Worm (Caenorhabditis elegans) whole organism, late embryonic: ENCODE data around the gene C14B9.8.
A peak's percentile ranks its signal among the peaks of the same experiment; 100 is the strongest.

Source experiments
- C08G9.2 ChIP-seq: sonication (generic microtip); optimal IDR thresholded peaks from 2 replicates; lab custom pipeline; 2016; ENCODE audit warnings: mild to moderate bottlenecking, missing genetic modification characterization, moderate library complexity, missing compliant biosample characterization
- C38D4.7 ChIP-seq: fragments of 200-800 bp; sonication (Bioruptor generic); optimal IDR thresholded peaks from 2 replicates; lab custom pipeline; 2018; ENCODE audit warnings: mild to moderate bottlenecking, missing genetic modification characterization, moderate library complexity, missing compliant biosample characterization
- F13H6.1 ChIP-seq: sonication (generic microtip); optimal IDR thresholded peaks from 2 replicates; lab custom pipeline; 2016; ENCODE audit warnings: missing genetic modification characterization, missing compliant biosample characterization
- K09A11.1 ChIP-seq: sonication (generic microtip); optimal IDR thresholded peaks from 2 replicates; lab custom pipeline; 2017; ENCODE audit warnings: antibody characterized with exemption, mild to moderate bottlenecking, missing genetic modification characterization, missing compliant biosample characterization; ENCODE audit not compliant: insufficient read depth
- T23F11.4 ChIP-seq: fragments of 200-800 bp; sonication (Bioruptor generic); optimal IDR thresholded peaks from 2 replicates; lab custom pipeline; 2018; ENCODE audit warnings: mild to moderate bottlenecking, missing genetic modification characterization, missing compliant biosample characterization
- ahr-1 ChIP-seq: sonication (generic microtip); optimal IDR thresholded peaks from 2 replicates; lab custom pipeline; 2016; ENCODE audit warnings: missing genetic modification characterization, missing compliant biosample characterization
- ama-1 ChIP-seq: fragments of 150-350 bp; optimal IDR thresholded peaks from 2 replicates; lab custom pipeline; 2014
- ceh-14 ChIP-seq: sonication (generic microtip); optimal IDR thresholded peaks from 2 replicates; lab custom pipeline; 2016; ENCODE audit warnings: missing genotype, missing genetic modification characterization, missing compliant biosample characterization
- ceh-18 ChIP-seq: sonication (generic microtip); optimal IDR thresholded peaks from 2 replicates; lab custom pipeline; 2016; ENCODE audit warnings: missing genetic modification characterization, missing compliant biosample characterization
- ceh-2 ChIP-seq: sonication (generic microtip); optimal IDR thresholded peaks from 2 replicates; lab custom pipeline; 2016; ENCODE audit warnings: missing genotype, missing genetic modification characterization, missing compliant biosample characterization
- ceh-24 ChIP-seq: sonication (generic microtip); optimal IDR thresholded peaks from 2 replicates; lab custom pipeline; 2016; ENCODE audit warnings: mild to moderate bottlenecking, missing genetic modification characterization, missing compliant biosample characterization
- ceh-31 ChIP-seq: sonication (generic microtip); optimal IDR thresholded peaks from 2 replicates; lab custom pipeline; 2016; ENCODE audit warnings: missing genetic modification characterization, missing compliant biosample characterization
- ceh-45 ChIP-seq: fragments of 200-800 bp; sonication (Bioruptor generic); IDR thresholded peaks from 2 replicates; pipeline ENCODE4 v1.3.6; 2022; ENCODE audit warnings: missing genetic modification reagents, missing genetic modification characterization, missing compliant biosample characterization
- ceh-6 ChIP-seq: fragments of 200-800 bp; sonication (Bioruptor generic); optimal IDR thresholded peaks from 2 replicates; lab custom pipeline; 2018; ENCODE audit warnings: mild to moderate bottlenecking, missing genetic modification characterization, missing compliant biosample characterization
- dve-1 ChIP-seq: sonication (generic microtip); optimal IDR thresholded peaks from 2 replicates; lab custom pipeline; 2017; ENCODE audit warnings: antibody characterized with exemption, mild to moderate bottlenecking, missing genetic modification characterization, missing compliant biosample characterization
- elt-2 ChIP-seq: sonication (generic microtip); optimal IDR thresholded peaks from 2 replicates; lab custom pipeline; 2016; ENCODE audit warnings: missing genetic modification reagents, missing genetic modification characterization, missing compliant biosample characterization
- ets-4 ChIP-seq: sonication (generic microtip); optimal IDR thresholded peaks from 2 replicates; lab custom pipeline; 2016; ENCODE audit warnings: missing genetic modification characterization, missing compliant biosample characterization
- eyg-1 ChIP-seq: sonication (generic microtip); optimal IDR thresholded peaks from 2 replicates; lab custom pipeline; 2016; ENCODE audit warnings: missing genotype, missing genetic modification characterization, missing compliant biosample characterization
- fax-1 ChIP-seq: sonication (generic microtip); optimal IDR thresholded peaks from 2 replicates; lab custom pipeline; 2016; ENCODE audit warnings: missing genotype, missing genetic modification characterization, missing compliant biosample characterization
- fkh-6 ChIP-seq: sonication (generic microtip); optimal IDR thresholded peaks from 2 replicates; lab custom pipeline; 2016; ENCODE audit warnings: missing genetic modification characterization, missing compliant biosample characterization
- hlh-15 ChIP-seq: sonication (generic microtip); optimal IDR thresholded peaks from 2 replicates; lab custom pipeline; 2016; ENCODE audit warnings: missing genetic modification characterization, missing compliant biosample characterization
- hlh-30 ChIP-seq: sonication (generic microtip); optimal IDR thresholded peaks from 2 replicates; lab custom pipeline; 2017; ENCODE audit warnings: antibody characterized with exemption, missing genetic modification characterization, missing compliant biosample characterization; ENCODE audit not compliant: insufficient read depth
- hlh-8 ChIP-seq: sonication (generic microtip); optimal IDR thresholded peaks from 2 replicates; lab custom pipeline; 2016; ENCODE audit warnings: missing genotype, missing genetic modification characterization, missing compliant biosample characterization
- lim-6 ChIP-seq: sonication (generic microtip); optimal IDR thresholded peaks from 2 replicates; lab custom pipeline; 2016; ENCODE audit warnings: missing genetic modification characterization, missing compliant biosample characterization
- madf-2 ChIP-seq: sonication (generic microtip); optimal IDR thresholded peaks from 2 replicates; lab custom pipeline; 2017; ENCODE audit warnings: missing genetic modification characterization, missing compliant biosample characterization
- mec-3 ChIP-seq: sonication (generic microtip); optimal IDR thresholded peaks from 2 replicates; lab custom pipeline; 2016; ENCODE audit warnings: borderline replicate concordance, missing genetic modification characterization, missing compliant biosample characterization
- nfya-1 ChIP-seq: sonication (generic microtip); optimal IDR thresholded peaks from 2 replicates; lab custom pipeline; 2017; ENCODE audit warnings: missing genetic modification characterization, mild to moderate bottlenecking, missing compliant biosample characterization, antibody characterized with exemption, moderate library complexity
- nhr-11 ChIP-seq: fragments of 150-350 bp; optimal IDR thresholded peaks from 2 replicates; lab custom pipeline; 2014; ENCODE audit warnings: missing biosample characterization, missing genetic modification characterization
- npax-4 ChIP-seq: sonication (generic microtip); optimal IDR thresholded peaks from 2 replicates; lab custom pipeline; 2016; ENCODE audit warnings: missing genetic modification characterization, missing compliant biosample characterization
- pat-9 ChIP-seq: fragments of 200-800 bp; sonication (Bioruptor generic); optimal IDR thresholded peaks from 2 replicates; lab custom pipeline; 2018; ENCODE audit warnings: mild to moderate bottlenecking, missing genetic modification characterization, moderate library complexity, missing compliant biosample characterization
- pax-1 ChIP-seq: fragments of 150-350 bp; optimal IDR thresholded peaks from 2 replicates; lab custom pipeline; 2014; ENCODE audit warnings: missing biosample characterization, missing genetic modification characterization
- pha-4 ChIP-seq: fragments of 150-350 bp; optimal IDR thresholded peaks from 2 replicates; lab custom pipeline; 2018; ENCODE audit warnings: missing biosample characterization, missing genetic modification reagents, missing genetic modification characterization
- pqm-1 ChIP-seq: sonication (generic microtip); optimal IDR thresholded peaks from 2 replicates; lab custom pipeline; 2016; ENCODE audit warnings: missing genetic modification characterization, missing compliant biosample characterization
- pros-1 ChIP-seq: fragments of 150-350 bp; optimal IDR thresholded peaks from 2 replicates; lab custom pipeline; 2014; ENCODE audit warnings: missing biosample characterization, missing genetic modification reagents, missing genetic modification characterization
- ref-2 ChIP-seq: sonication (generic microtip); optimal IDR thresholded peaks from 2 replicates; lab custom pipeline; 2016; ENCODE audit warnings: missing genetic modification characterization, missing compliant biosample characterization
- rnt-1 ChIP-seq: sonication (generic microtip); optimal IDR thresholded peaks from 2 replicates; lab custom pipeline; 2016; ENCODE audit warnings: missing genetic modification characterization, missing compliant biosample characterization
- sdc-2 ChIP-seq: sonication (generic microtip); optimal IDR thresholded peaks from 2 replicates; lab custom pipeline; 2016; ENCODE audit warnings: missing genotype, missing genetic modification characterization, missing compliant biosample characterization
- sox-4 ChIP-seq: sonication (generic microtip); optimal IDR thresholded peaks from 2 replicates; lab custom pipeline; 2017; ENCODE audit warnings: mild to moderate bottlenecking, missing genetic modification characterization, inconsistent platforms, missing compliant biosample characterization
- tbx-2 ChIP-seq: sonication (generic microtip); optimal IDR thresholded peaks from 2 replicates; lab custom pipeline; 2016; ENCODE audit warnings: missing genetic modification characterization, missing compliant biosample characterization
- tbx-7 ChIP-seq: sonication (generic microtip); optimal IDR thresholded peaks from 2 replicates; lab custom pipeline; 2016; ENCODE audit warnings: missing genotype, missing genetic modification characterization, missing compliant biosample characterization
- ttx-3 ChIP-seq: sonication (generic microtip); optimal IDR thresholded peaks from 2 replicates; lab custom pipeline; 2016; ENCODE audit warnings: missing genetic modification reagents, missing genetic modification characterization, missing compliant biosample characterization
- unc-42 ChIP-seq: sonication (generic microtip); optimal IDR thresholded peaks from 2 replicates; lab custom pipeline; 2016; ENCODE audit warnings: missing genotype, missing genetic modification characterization, missing compliant biosample characterization
- unc-86 ChIP-seq: sonication (generic microtip); optimal IDR thresholded peaks from 2 replicates; lab custom pipeline; 2016; ENCODE audit warnings: missing genetic modification characterization, missing compliant biosample characterization
- zip-5 ChIP-seq: sonication (generic microtip); optimal IDR thresholded peaks from 2 replicates; lab custom pipeline; 2016; ENCODE audit warnings: missing genetic modification characterization, missing compliant biosample characterization
- ztf-16 ChIP-seq: sonication (generic microtip); optimal IDR thresholded peaks from 2 replicates; lab custom pipeline; 2017; ENCODE audit warnings: missing genetic modification characterization, missing compliant biosample characterization

C14B9.8 gene

ce11 chrIII:8144574-8145065 is at the start of gene C14B9.8, which contains the start of gene mrpl-18:
C14B9.8 (minus strand) TSS chrIII:8144629.
mrpl-18 (plus strand) TSS chrIII:8145015.
- TF ChIP-seq ceh-2 (tag; lab: Kevin White, UChicago) (peak; percentile 94), unc-42 (tag; lab: Kevin White, UChicago) (peak; percentile 55), ceh-45 (no peak), ref-2 (tag; lab: Kevin White, UChicago) (peak; percentile 83), T23F11.4 (GFP tag; lab: Kevin White, UChicago) (no peak), fax-1 (tag; lab: Kevin White, UChicago) (peak; percentile 74), C38D4.7 (no peak), sdc-2 (tag; lab: Kevin White, UChicago) (peak; percentile 52), eyg-1 (tag; lab: Kevin White, UChicago) (no peak), ceh-24 (tag; lab: Kevin White, UChicago) (no peak), pat-9 (tag; lab: Kevin White, UChicago) (no peak), F13H6.1 (tag; lab: Kevin White, UChicago) (peak; percentile 52), tbx-2 (tag; lab: Kevin White, UChicago) (peak; percentile 95), K09A11.1 (tag; lab: Kevin White, UChicago) (no peak), nfya-1 (tag; lab: Kevin White, UChicago) (no peak), madf-2 (tag; lab: Kevin White, UChicago) (no peak), unc-86 (tag; lab: Kevin White, UChicago) (peak; percentile 29), hlh-15 (tag; lab: Kevin White, UChicago) (peak; percentile 2), lim-6 (peak; percentile 63), ahr-1 (peak; percentile 56), zip-5 (tag; lab: Kevin White, UChicago) (peak; percentile 88), C08G9.2 (tag; lab: Kevin White, UChicago) (peak; percentile 96), mec-3 (tag; lab: Kevin White, UChicago) (peak; percentile 17), ets-4 (tag; lab: Kevin White, UChicago) (peak; percentile 84), fkh-6 (tag; lab: Kevin White, UChicago) (peak; percentile 64), ceh-14 (tag; lab: Kevin White, UChicago) (peak; percentile 2), nhr-11 (tag; lab: Kevin White, UChicago) (no peak), elt-2 (tag; lab: Kevin White, UChicago) (peak; percentile 85), ttx-3 (tag; lab: Kevin White, UChicago) (no peak), ceh-6 (GFP tag; lab: Kevin White, UChicago) (no peak), ztf-16 (peak; percentile 30), npax-4 (tag; lab: Kevin White, UChicago) (no peak), pax-1 (tag; lab: Kevin White, UChicago) (no peak), pros-1 (tag; lab: Kevin White, UChicago) (no peak), pqm-1 (tag; lab: Kevin White, UChicago) (peak; percentile 4), rnt-1 (tag; lab: Kevin White, UChicago) (peak; percentile 71), ceh-18 (peak; percentile 8), dve-1 (no peak), sox-4 (tag; lab: Kevin White, UChicago) (no peak), hlh-8 (tag; lab: Kevin White, UChicago) (peak; percentile 81), tbx-7 (tag; lab: Kevin White, UChicago) (peak; percentile 98), ceh-31 (tag; lab: Kevin White, UChicago) (peak; percentile 95), hlh-30 (tag; lab: Kevin White, UChicago) (no peak), ama-1 (no peak), pha-4 (tag; lab: Kevin White, UChicago) (no peak)
